Fruit fly (Drosophila melanogaster) Kc167 (cell line): ENCODE measurements around the gene lds.

Experiments
- h ChIP-seq: fragments of >200 bp; optimal IDR thresholded peaks from 3 replicates; lab custom pipeline; 2018; ENCODE audit warnings: missing external identifiers
- insv ChIP-seq: fragments of >200 bp; optimal IDR thresholded peaks from 3 replicates; lab custom pipeline; 2018; ENCODE audit warnings: missing external identifiers
- psq ChIP-seq: fragments of >200 bp; optimal IDR thresholded peaks from 2 replicates; lab custom pipeline; 2017; ENCODE audit warnings: missing external identifiers
- ttk ChIP-seq: sonication (Bioruptor generic); optimal IDR thresholded peaks from 2 replicates; lab custom pipeline; 2017; ENCODE audit warnings: missing external identifiers

dm6 chr3R:7950147-7950546 lies 29.9 kb downstream of the lds start:
- TF ChIP-seq psq (lab: Kevin White, UChicago) (no peak), insv (lab: Kevin White, UChicago) (no peak), h (lab: Kevin White, UChicago) (no peak), ttk (lab: Kevin White, UChicago) (no peak)
